Worm (Caenorhabditis elegans) whole organism, L3 larva: ENCODE measurements around the gene F16F9.3.

Source experiments
- R02D3.7 ChIP-seq: fragments of 150-350 bp; optimal IDR thresholded peaks from 2 replicates; lab custom pipeline; 2014; ENCODE audit warnings: missing biosample characterization, missing genetic modification characterization
- ZK546.5 ChIP-seq: sonication (generic microtip); optimal IDR thresholded peaks from 2 replicates; lab custom pipeline; 2017; ENCODE audit warnings: missing biosample characterization, missing genetic modification characterization
- aly-2 ChIP-seq: fragments of 150-350 bp; optimal IDR thresholded peaks from 2 replicates; lab custom pipeline; 2014; ENCODE audit warnings: missing biosample characterization, missing genetic modification characterization
- ama-1 ChIP-seq: fragments of 150-350 bp; optimal IDR thresholded peaks from 2 replicates; lab custom pipeline; 2018
- ceh-28 ChIP-seq: fragments of 150-350 bp; optimal IDR thresholded peaks from 2 replicates; lab custom pipeline; 2014; ENCODE audit warnings: missing biosample characterization, missing genetic modification reagents, missing genetic modification characterization
- ceh-82 ChIP-seq: fragments of 150-350 bp; optimal IDR thresholded peaks from 2 replicates; lab custom pipeline; 2014; ENCODE audit warnings: missing biosample characterization, missing genetic modification characterization
- daf-12 ChIP-seq: fragments of 150-350 bp; optimal IDR thresholded peaks from 2 replicates; lab custom pipeline; 2014; ENCODE audit warnings: missing biosample characterization, missing genetic modification reagents, missing genetic modification characterization
- egl-27 ChIP-seq: sonication (generic microtip); optimal IDR thresholded peaks from 4 replicates; lab custom pipeline; 2017; ENCODE audit warnings: missing biosample characterization, missing genetic modification reagents, missing genetic modification characterization
- egl-5 ChIP-seq: fragments of 150-350 bp; optimal IDR thresholded peaks from 2 replicates; lab custom pipeline; 2017; ENCODE audit warnings: missing biosample characterization, missing genetic modification reagents, missing genetic modification characterization, inconsistent platforms
- elt-1 ChIP-seq: fragments of 150-350 bp; optimal IDR thresholded peaks from 2 replicates; lab custom pipeline; 2014; ENCODE audit warnings: missing biosample characterization, missing genetic modification characterization
- elt-2 ChIP-seq: sonication (generic microtip); optimal IDR thresholded peaks from 2 replicates; lab custom pipeline; 2016; ENCODE audit warnings: missing genetic modification reagents, mild to moderate bottlenecking, missing genetic modification characterization, missing compliant biosample characterization
- eor-1 ChIP-seq, 2 experiments: fragments of 150-350 bp; optimal IDR thresholded peaks; 2 replicates each; lab custom pipeline; 2014 to 2018; ENCODE audit warnings: missing biosample characterization in 2 of 2, missing genetic modification characterization in 2 of 2
- fkh-10 ChIP-seq: sonication (generic microtip); optimal IDR thresholded peaks from 2 replicates; lab custom pipeline; 2017; ENCODE audit warnings: missing biosample characterization, missing genetic modification reagents, missing genetic modification characterization
- jun-1 ChIP-seq: fragments of 150-350 bp; optimal IDR thresholded peaks from 2 replicates; lab custom pipeline; 2014; ENCODE audit warnings: missing biosample characterization, missing genetic modification reagents, missing genetic modification characterization
- lin-15B ChIP-seq: fragments of 150-350 bp; optimal IDR thresholded peaks from 2 replicates; lab custom pipeline; 2014; ENCODE audit warnings: missing biosample characterization, missing genetic modification characterization
- lsy-12 ChIP-seq: sonication (generic microtip); optimal IDR thresholded peaks from 2 replicates; lab custom pipeline; 2016; ENCODE audit warnings: mild to moderate bottlenecking, missing genetic modification characterization, missing compliant biosample characterization
- mml-1 ChIP-seq: fragments of 150-350 bp; sonication (generic microtip); optimal IDR thresholded peaks from 3 replicates; lab custom pipeline; 2014; ENCODE audit warnings: missing biosample characterization, missing genetic modification characterization
- nhr-23 ChIP-seq: fragments of 150-350 bp; optimal IDR thresholded peaks from 2 replicates; lab custom pipeline; 2014; ENCODE audit warnings: missing biosample characterization, missing genetic modification reagents, missing genetic modification characterization
- nhr-25 ChIP-seq: sonication (generic microtip); optimal IDR thresholded peaks from 2 replicates; lab custom pipeline; 2017; ENCODE audit warnings: missing biosample characterization, missing genetic modification characterization
- nhr-28 ChIP-seq: fragments of 150-350 bp; optimal IDR thresholded peaks from 2 replicates; lab custom pipeline; 2014; ENCODE audit warnings: missing biosample characterization, missing genetic modification characterization
- nhr-67 ChIP-seq: fragments of 150-350 bp; optimal IDR thresholded peaks from 2 replicates; lab custom pipeline; 2014; ENCODE audit warnings: missing biosample characterization, missing genetic modification characterization
- nhr-77 ChIP-seq: fragments of 150-350 bp; optimal IDR thresholded peaks from 2 replicates; lab custom pipeline; 2014; ENCODE audit warnings: missing biosample characterization, missing genetic modification characterization
- pha-4 ChIP-seq: fragments of 150-350 bp; optimal IDR thresholded peaks from 2 replicates; lab custom pipeline; 2014; ENCODE audit warnings: missing biosample characterization, missing genetic modification reagents, missing genetic modification characterization
- pqm-1 ChIP-seq: fragments of 150-350 bp; optimal IDR thresholded peaks from 2 replicates; lab custom pipeline; 2017; ENCODE audit warnings: missing biosample characterization, missing genetic modification characterization, inconsistent platforms
- skn-1 ChIP-seq: fragments of 150-350 bp; optimal IDR thresholded peaks from 2 replicates; lab custom pipeline; 2014; ENCODE audit warnings: missing biosample characterization, missing genetic modification characterization
- snpc-4 ChIP-seq: fragments of 150-350 bp; optimal IDR thresholded peaks from 2 replicates; lab custom pipeline; 2014; ENCODE audit warnings: missing biosample characterization, missing genetic modification characterization
- tbx-2 ChIP-seq: sonication (generic microtip); optimal IDR thresholded peaks from 2 replicates; lab custom pipeline; 2016; ENCODE audit warnings: mild to moderate bottlenecking, missing genetic modification characterization, missing compliant biosample characterization
- ztf-4 ChIP-seq: fragments of 150-350 bp; optimal IDR thresholded peaks from 2 replicates; lab custom pipeline; 2014; ENCODE audit warnings: missing biosample characterization, missing genetic modification characterization

F16F9.3 gene

DNA sequence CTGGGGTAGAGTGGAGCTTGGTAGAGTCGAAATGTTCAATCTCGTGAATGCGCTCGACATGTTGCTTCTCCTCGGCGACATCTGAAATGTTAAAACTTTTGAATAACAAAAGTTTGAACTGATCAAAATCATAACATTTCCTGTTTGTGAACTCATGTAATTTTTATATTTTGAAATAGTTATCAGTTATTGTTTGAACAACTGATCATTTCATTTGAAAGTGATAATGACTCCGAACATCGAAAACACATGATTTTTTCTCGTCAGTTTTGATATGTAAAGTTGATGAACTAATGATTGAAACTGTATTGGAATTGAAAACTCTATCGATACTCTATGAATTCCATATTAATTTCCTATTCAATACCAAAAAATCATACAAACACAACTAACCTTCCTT lies 34.2 kb upstream of the F16F9.3 start:
- TF ChIP-seq elt-2 (tag; lab: Kevin White, UChicago) (peak; percentile 52), nhr-28 (tag; lab: Kevin White, UChicago) (no peak), ceh-82 (tag; lab: Kevin White, UChicago) (no peak), pha-4 (tag; lab: Kevin White, UChicago) (peak; percentile 33), pqm-1 (tag; lab: Kevin White, UChicago) (peak; percentile 71)

DNA sequence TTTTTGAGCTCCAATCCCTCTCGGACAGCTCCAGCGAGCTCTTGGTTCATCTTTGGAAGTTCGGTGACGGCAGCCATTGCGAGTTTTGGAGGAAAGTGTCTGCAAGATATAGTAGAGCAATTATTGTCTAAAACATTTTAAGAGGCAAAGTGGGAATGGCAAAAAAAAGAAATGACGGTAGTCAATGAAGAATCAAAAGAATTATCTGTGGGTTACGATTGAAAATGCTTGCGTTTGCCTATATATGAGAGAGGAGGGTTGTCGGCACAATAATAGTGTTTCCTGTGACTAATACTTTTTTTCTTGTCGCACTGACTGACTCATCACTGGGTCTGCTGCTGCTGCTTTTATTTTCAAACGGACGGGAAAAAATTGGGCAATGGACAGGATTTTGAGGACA lies 33.8 kb upstream of the F16F9.3 start, which contains the start of gene tth-1:
tth-1 (minus strand) TSS at position 101 of the 400 bp plus-strand sequence.
- TF ChIP-seq ZK546.5 (tag; lab: Kevin White, UChicago): no peak
- TF ChIP-seq tbx-2 (tag; lab: Kevin White, UChicago): no peak
- no peak for TF ChIP-seq aly-2 (tag; lab: Kevin White, UChicago)
- no peak for TF ChIP-seq nhr-28 (tag; lab: Kevin White, UChicago)
- no peak for TF ChIP-seq nhr-77 (tag; lab: Kevin White, UChicago)
- TF ChIP-seq lsy-12 (tag; lab: Kevin White, UChicago): no peak
- no peak for TF ChIP-seq fkh-10

DNA sequence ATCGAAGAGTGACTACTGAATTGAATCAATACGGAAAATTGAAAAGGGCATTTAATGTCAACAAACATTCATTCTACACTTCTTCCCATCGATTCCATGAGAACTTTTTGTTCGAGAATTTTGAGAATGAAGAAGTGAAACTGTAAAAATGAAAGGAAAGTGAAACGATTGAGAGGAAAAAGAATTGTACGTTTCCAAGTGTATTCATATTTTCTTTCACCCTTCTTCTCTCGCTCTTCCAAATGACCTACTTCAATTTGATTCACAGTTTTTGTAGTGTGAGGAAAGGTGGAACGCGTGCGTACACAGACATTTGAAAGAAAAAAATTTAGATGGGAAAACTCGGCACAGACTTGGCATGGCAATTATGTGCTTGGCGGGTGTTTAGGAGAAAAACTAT lies 33.1 kb upstream of the F16F9.3 start:
- peak; percentile 4 for TF ChIP-seq nhr-25
- no peak for TF ChIP-seq skn-1 (tag; lab: Kevin White, UChicago)
- no peak for TF ChIP-seq nhr-23 (tag; lab: Kevin White, UChicago)
- peak; percentile 4 for TF ChIP-seq pha-4 (tag; lab: Kevin White, UChicago)

DNA sequence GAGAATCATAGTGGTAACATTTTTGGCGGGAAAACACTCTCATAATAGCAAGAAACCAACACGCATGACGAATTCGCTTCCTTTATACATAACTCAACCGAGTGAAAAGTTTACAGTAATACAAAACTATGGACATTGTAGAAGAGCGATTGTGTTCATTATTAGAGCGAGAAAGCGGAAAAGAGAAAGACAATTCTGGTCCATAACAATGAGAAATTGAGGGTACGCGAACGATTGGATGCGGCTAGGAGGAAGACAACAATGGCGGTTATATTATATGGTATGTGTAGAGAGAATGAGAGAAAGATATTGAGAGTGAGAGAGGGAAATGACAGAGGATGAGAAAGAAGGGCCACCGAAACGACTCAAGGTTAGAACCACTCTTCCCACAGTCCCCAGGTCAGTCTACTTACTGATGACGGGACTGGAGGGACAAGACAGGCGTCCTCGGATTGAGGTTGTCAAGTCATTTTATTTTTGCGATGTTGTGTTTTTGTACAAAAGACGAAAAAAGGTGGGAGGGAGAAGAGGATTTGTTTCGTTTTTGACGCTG lies 31.2 kb upstream of the F16F9.3 start:
- no peak for TF ChIP-seq ama-1 (lab: Kevin White, UChicago)
- TF ChIP-seq elt-1 (tag; lab: Kevin White, UChicago): no peak
- peak; percentile 51 for TF ChIP-seq nhr-25
- no peak for TF ChIP-seq nhr-67 (tag; lab: Kevin White, UChicago)

DNA sequence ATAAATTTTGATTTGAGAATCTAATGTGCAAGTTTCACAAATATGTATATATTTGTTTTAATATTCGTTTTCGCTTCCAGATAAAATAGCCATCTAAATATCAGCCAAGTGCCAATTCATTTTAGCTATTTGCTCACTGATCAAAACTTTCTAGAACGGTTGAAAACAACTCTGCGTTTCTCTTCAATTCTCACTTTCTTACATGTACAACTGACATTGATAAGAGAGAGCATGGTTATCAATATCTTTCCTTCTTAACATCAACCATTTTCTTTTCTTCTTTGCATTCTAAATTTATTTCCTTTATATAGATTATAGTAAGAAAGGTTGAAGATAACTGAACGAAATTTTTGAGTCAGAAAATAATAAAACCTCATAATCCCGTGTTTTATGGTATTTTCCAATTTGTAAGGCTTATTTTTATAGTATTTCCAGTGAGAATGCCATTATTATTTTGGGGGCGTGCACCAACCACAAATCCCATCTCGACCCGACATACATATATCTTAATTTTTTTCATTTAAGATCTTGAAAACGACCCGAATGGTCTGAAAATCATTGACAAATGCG lies 29.0 kb upstream of the F16F9.3 start, which contains the start of gene F08F1.3:
F08F1.3 (plus strand) TSS at position 520 of the 570 bp plus-strand sequence.
- TF ChIP-seq egl-5 (tag; lab: Kevin White, UChicago) (no peak), elt-2 (tag; lab: Kevin White, UChicago) (peak; percentile 74), pqm-1 (tag; lab: Kevin White, UChicago) (peak; percentile 23), pha-4 (tag; lab: Kevin White, UChicago) (peak; percentile 42)

DNA sequence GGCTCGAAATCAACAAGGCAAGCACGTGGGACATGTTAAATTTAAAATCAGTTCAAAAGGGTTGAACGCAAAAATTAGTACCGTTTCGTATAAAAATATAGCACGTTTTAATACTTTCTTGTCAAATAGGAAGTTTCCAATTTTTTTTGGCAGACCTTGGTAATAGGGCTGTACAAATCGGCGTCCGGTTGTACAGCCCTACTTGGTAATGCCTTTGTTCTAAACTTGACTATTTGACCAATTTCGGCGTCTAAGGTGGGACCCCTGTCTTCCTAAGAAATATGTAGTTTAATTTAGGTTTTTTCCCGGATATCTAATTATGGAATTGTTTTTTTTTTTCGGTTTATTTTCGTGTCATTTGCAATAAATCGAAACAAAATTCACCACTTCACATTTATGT lies 27.9 kb upstream of the F16F9.3 start:
- TF ChIP-seq nhr-28 (tag; lab: Kevin White, UChicago): no peak
- no peak for TF ChIP-seq daf-12 (tag; lab: Kevin White, UChicago)
- no peak for TF ChIP-seq ceh-28 (tag; lab: Kevin White, UChicago)
- no peak for TF ChIP-seq R02D3.7 (tag; lab: Kevin White, UChicago)
- TF ChIP-seq lsy-12 (tag; lab: Kevin White, UChicago): no peak
- TF ChIP-seq egl-27 (tag; lab: Kevin White, UChicago): no peak
- no peak for TF ChIP-seq lin-15B
- no peak for TF ChIP-seq eor-1 (tag; optimal IDR thresholded peaks at IDR 0.05; lab: Kevin White, UChicago)
- no peak for TF ChIP-seq ama-1 (lab: Kevin White, UChicago)
- no peak for TF ChIP-seq mml-1 (tag; lab: Kevin White, UChicago)
- TF ChIP-seq aly-2 (tag; lab: Kevin White, UChicago): no peak
- no peak for TF ChIP-seq skn-1 (tag; lab: Kevin White, UChicago)
- TF ChIP-seq nhr-23 (tag; lab: Kevin White, UChicago): no peak
- no peak for TF ChIP-seq ztf-4 (tag; lab: Kevin White, UChicago)
- TF ChIP-seq egl-5 (tag; lab: Kevin White, UChicago): no peak
- TF ChIP-seq elt-1 (tag; lab: Kevin White, UChicago): no peak
- TF ChIP-seq snpc-4 (tag; lab: Kevin White, UChicago): no peak
- no peak for TF ChIP-seq jun-1 (tag; lab: Kevin White, UChicago)
- no peak for TF ChIP-seq pqm-1 (tag; lab: Kevin White, UChicago)
